Worm (Caenorhabditis elegans) whole organism, L2 larva: ENCODE measurements around the gene rpt-6.

Experiments
- ZK546.5 ChIP-seq: sonication (generic microtip); optimal IDR thresholded peaks from 2 replicates; lab custom pipeline; 2017; ENCODE audit warnings: missing biosample characterization, missing genetic modification characterization
- ama-1 ChIP-seq: fragments of 150-350 bp; optimal IDR thresholded peaks from 2 replicates; lab custom pipeline; 2018; ENCODE audit warnings: inconsistent platforms
- ceh-82 ChIP-seq: fragments of 150-350 bp; optimal IDR thresholded peaks from 2 replicates; lab custom pipeline; 2014; ENCODE audit warnings: missing biosample characterization, missing genetic modification characterization
- dmd-4 ChIP-seq: sonication (generic microtip); optimal IDR thresholded peaks from 2 replicates; lab custom pipeline; 2017; ENCODE audit warnings: missing biosample characterization, missing genetic modification characterization
- elt-1 ChIP-seq: fragments of 150-350 bp; optimal IDR thresholded peaks from 2 replicates; lab custom pipeline; 2014; ENCODE audit warnings: missing biosample characterization, missing genetic modification characterization
- lin-39 ChIP-seq: fragments of 150-350 bp; optimal IDR thresholded peaks from 2 replicates; lab custom pipeline; 2014; ENCODE audit warnings: missing biosample characterization, missing genetic modification reagents, missing genetic modification characterization
- nhr-25 ChIP-seq: fragments of 150-350 bp; sonication (generic microtip); optimal IDR thresholded peaks from 3 replicates; lab custom pipeline; 2014; ENCODE audit warnings: missing biosample characterization, missing genetic modification characterization
- skn-1 ChIP-seq: sonication (generic microtip); optimal IDR thresholded peaks from 2 replicates; lab custom pipeline; 2017; ENCODE audit warnings: missing biosample characterization, missing genetic modification characterization
- snpc-4 ChIP-seq: fragments of 150-350 bp; optimal IDR thresholded peaks from 2 replicates; lab custom pipeline; 2014; ENCODE audit warnings: missing biosample characterization, missing genetic modification characterization
- unc-62 ChIP-seq: fragments of 150-350 bp; optimal IDR thresholded peaks from 2 replicates; lab custom pipeline; 2014; ENCODE audit warnings: missing biosample characterization, missing genetic modification reagents, missing genetic modification characterization

DNA sequence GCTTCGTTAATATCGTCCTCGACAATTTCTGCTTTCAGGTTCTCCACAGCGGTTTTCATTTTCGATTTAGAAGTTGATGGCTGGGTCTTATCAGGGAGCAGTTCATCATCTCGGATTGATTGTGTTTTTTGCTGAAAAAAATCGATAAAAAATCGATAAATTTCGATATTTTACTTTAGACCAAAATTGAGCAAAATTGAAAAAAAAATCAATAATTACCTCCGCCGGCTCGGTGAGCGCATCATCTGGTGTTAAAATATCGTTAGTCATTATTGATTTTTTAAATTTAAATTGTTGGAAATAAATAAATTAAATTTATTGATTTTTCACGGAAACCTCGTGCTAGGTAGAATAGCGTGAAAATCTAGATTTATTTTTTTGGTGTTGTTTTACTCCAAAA, 24.8 kb downstream of the rpt-6 start, which contains the start of gene Y49E10.10:
- TF ChIP-seq nhr-25 (no peak), lin-39 (tag; lab: Kevin White, UChicago) (no peak), elt-1 (no peak), unc-62 (GFP tag; lab: Kevin White, UChicago) (no peak), ama-1 (lab: Kevin White, UChicago) (no peak), ZK546.5 (tag; lab: Kevin White, UChicago) (no peak), ceh-82 (tag; lab: Kevin White, UChicago) (no peak), snpc-4 (tag; lab: Kevin White, UChicago) (no peak), skn-1 (tag; lab: Kevin White, UChicago) (no peak), dmd-4 (tag; lab: Kevin White, UChicago) (no peak)
